Worm (Caenorhabditis elegans) whole organism, L4 larva: ENCODE measurements around the gene C12D8.21.

Experiments used
- dpl-1 ChIP-seq: fragments of 150-350 bp; optimal IDR thresholded peaks from 2 replicates; lab custom pipeline; 2014; ENCODE audit warnings: missing biosample characterization, missing genetic modification reagents, missing genetic modification characterization
- lin-13 ChIP-seq: fragments of 150-350 bp; optimal IDR thresholded peaks from 2 replicates; lab custom pipeline; 2014; ENCODE audit warnings: missing biosample characterization, missing genetic modification reagents, missing genetic modification characterization
- nhr-28 ChIP-seq: fragments of 150-350 bp; optimal IDR thresholded peaks from 2 replicates; lab custom pipeline; 2014; ENCODE audit warnings: missing biosample characterization, missing genetic modification characterization
- pha-4 ChIP-seq, 2 experiments: fragments of 150-350 bp in 1 of 2; fragments of 200-800 bp in 1 of 2; sonication (Bioruptor generic) in 1 of 2; IDR thresholded peaks in 1 of 2; optimal IDR thresholded peaks in 1 of 2; 2 replicates each; pipeline versions ENCODE4 v1.3.6 to Lab custom; 2014 to 2022; ENCODE audit warnings: missing genetic modification characterization in 2 of 2, missing genetic modification reagents in 2 of 2, missing biosample characterization in 1 of 2, missing compliant biosample characterization in 1 of 2

ce11 chrV:10220605-10221004 is 20.4 kb downstream of the C12D8.21 start, which contains the start of gene C12D8.13:
- TF ChIP-seq nhr-28 (tag; lab: Kevin White, UChicago) (no peak), pha-4 (GFP tag; IDR thresholded peaks at IDR 0.05; lab: Robert Waterston, UW) (no peak), pha-4 (tag; optimal IDR thresholded peaks at IDR 0.05; lab: Kevin White, UChicago) (no peak), dpl-1 (no peak), lin-13 (no peak)
